Fruit fly (Drosophila melanogaster) whole organism, embryonic: ENCODE measurements around the gene TRAM.

Experiments used
- Aef1 ChIP-seq: fragments of 200-800 bp; sonication (Bioruptor generic); IDR thresholded peaks from 3 replicates; pipeline ENCODE4 v1.3.6; 2022; ENCODE audit warnings: missing biosample characterization, missing genetic modification characterization
- Bdp1 ChIP-seq: fragments of 200-800 bp; sonication (Bioruptor generic); optimal IDR thresholded peaks from 3 replicates; lab custom pipeline; 2016; ENCODE audit warnings: missing biosample characterization, missing genetic modification characterization
- CG12071 ChIP-seq: fragments of 200-800 bp; sonication (Bioruptor generic); optimal IDR thresholded peaks from 3 replicates; lab custom pipeline; 2018; ENCODE audit warnings: missing biosample characterization, mild to moderate bottlenecking, missing genetic modification characterization
- CG14667 ChIP-seq: fragments of 200-800 bp; sonication (Bioruptor generic); IDR thresholded peaks from 2 replicates; pipeline ENCODE4 v1.3.6; 2022; ENCODE audit warnings: missing biosample characterization, missing genetic modification characterization
- CG14965 ChIP-seq: fragments of 200-800 bp; sonication (Bioruptor generic); optimal IDR thresholded peaks from 2 replicates; lab custom pipeline; 2016; ENCODE audit warnings: missing biosample characterization, missing genetic modification characterization, borderline replicate concordance
- CG15479 ChIP-seq: fragments of 200-800 bp; sonication (Bioruptor generic); optimal IDR thresholded peaks from 3 replicates; lab custom pipeline; 2019; ENCODE audit warnings: missing biosample characterization, mild to moderate bottlenecking, missing genetic modification characterization, moderate library complexity
- CG16863 ChIP-seq: fragments of 200-800 bp; sonication (Bioruptor generic); optimal IDR thresholded peaks from 3 replicates; lab custom pipeline; 2016; ENCODE audit warnings: missing biosample characterization, missing genetic modification characterization
- CG17359 ChIP-seq: fragments of 200-800 bp; sonication (Bioruptor generic); optimal IDR thresholded peaks from 3 replicates; lab custom pipeline; 2018; ENCODE audit warnings: missing biosample characterization, mild to moderate bottlenecking, missing genetic modification characterization, moderate library complexity
- CG18262 ChIP-seq: fragments of 200-800 bp; optimal IDR thresholded peaks from 3 replicates; lab custom pipeline; 2019; ENCODE audit warnings: missing biosample characterization, mild to moderate bottlenecking, missing genetic modification characterization, moderate library complexity
- CG2120 ChIP-seq: fragments of 200-800 bp; sonication (Bioruptor generic); optimal IDR thresholded peaks from 3 replicates; lab custom pipeline; 2016; ENCODE audit warnings: missing biosample characterization, missing genetic modification characterization
- CG31441 ChIP-seq: fragments of 200-800 bp; sonication (Bioruptor generic); IDR thresholded peaks from 2 replicates; pipeline ENCODE4 v1.3.6; 2022; ENCODE audit warnings: missing biosample characterization, missing genetic modification characterization
- CG4820 ChIP-seq: fragments of 200-800 bp; sonication (Bioruptor generic); optimal IDR thresholded peaks from 3 replicates; lab custom pipeline; 2016; ENCODE audit warnings: missing biosample characterization, missing genetic modification characterization
- CG5245 ChIP-seq: fragments of 200-800 bp; sonication (Bioruptor generic); optimal IDR thresholded peaks from 3 replicates; lab custom pipeline; 2016; ENCODE audit warnings: missing biosample characterization, missing genetic modification characterization
- CG7271 ChIP-seq: fragments of 200-800 bp; sonication (Bioruptor generic); optimal IDR thresholded peaks from 2 replicates; lab custom pipeline; 2018; ENCODE audit warnings: missing biosample characterization, mild to moderate bottlenecking, missing genetic modification characterization, moderate library complexity
- CG7786 ChIP-seq: fragments of 200-800 bp; sonication (Bioruptor generic); optimal IDR thresholded peaks from 2 replicates; lab custom pipeline; 2016; ENCODE audit warnings: missing biosample characterization, missing genetic modification characterization
- CG7987 ChIP-seq: fragments of 200-800 bp; sonication (Bioruptor generic); optimal IDR thresholded peaks from 2 replicates; lab custom pipeline; 2018; ENCODE audit warnings: missing biosample characterization, mild to moderate bottlenecking, missing genetic modification characterization, moderate library complexity
- CG9215 ChIP-seq: fragments of 200-800 bp; sonication (Bioruptor generic); IDR thresholded peaks from 2 replicates; pipeline ENCODE4 v1.3.6; 2022; ENCODE audit warnings: missing biosample characterization, missing genetic modification characterization
- Dad ChIP-seq: fragments of 200-800 bp; sonication (Bioruptor generic); optimal IDR thresholded peaks from 3 replicates; lab custom pipeline; 2016; ENCODE audit warnings: missing biosample characterization, missing genetic modification characterization
- Dip3 ChIP-seq: fragments of 200-800 bp; sonication (Bioruptor generic); optimal IDR thresholded peaks from 3 replicates; lab custom pipeline; 2016; ENCODE audit warnings: missing biosample characterization, missing genetic modification characterization
- Dll ChIP-seq: fragments of 200-800 bp; sonication (Bioruptor generic); IDR thresholded peaks from 4 replicates; pipeline ENCODE4 v1.3.6; 2022; ENCODE audit warnings: missing biosample characterization, missing genetic modification characterization; ENCODE audit not compliant: partially characterized antibody
- Hand ChIP-seq: fragments of 200-800 bp; sonication (Bioruptor generic); optimal IDR thresholded peaks from 2 replicates; lab custom pipeline; 2017; ENCODE audit warnings: mild to moderate bottlenecking, missing biosample characterization, missing genetic modification reagents, missing genetic modification characterization
- HmgD ChIP-seq: fragments of 200-800 bp; sonication (Bioruptor generic); optimal IDR thresholded peaks from 3 replicates; lab custom pipeline; 2016; ENCODE audit warnings: missing biosample characterization, missing genetic modification characterization
- Hmx ChIP-seq: fragments of 200-800 bp; sonication (Bioruptor generic); optimal IDR thresholded peaks from 2 replicates; lab custom pipeline; 2016; ENCODE audit warnings: missing biosample characterization, missing genetic modification characterization
- PHDP ChIP-seq: fragments of 200-800 bp; sonication (Bioruptor generic); optimal IDR thresholded peaks from 3 replicates; lab custom pipeline; 2018; ENCODE audit warnings: missing biosample characterization, mild to moderate bottlenecking, missing genetic modification characterization, moderate library complexity
- Pdp1 ChIP-seq, 2 experiments: fragments of 200-800 bp; sonication (Bioruptor generic); optimal IDR thresholded peaks; 3 replicates each; lab custom pipeline; 2016; ENCODE audit warnings: missing biosample characterization in 2 of 2, missing genetic modification characterization in 2 of 2, mild to moderate bottlenecking in 1 of 2, moderate library complexity in 1 of 2
- Stat92E ChIP-seq, 3 experiments: fragments of >200 bp in 2 of 3; fragments of 200-800 bp in 1 of 3; sonication (Bioruptor generic) in 1 of 3; optimal IDR thresholded peaks; 2 replicates each; lab custom pipeline; 2017 to 2019; ENCODE audit warnings: missing biosample characterization in 3 of 3, missing genetic modification characterization in 3 of 3, mild to moderate bottlenecking in 1 of 3, moderate library complexity in 1 of 3
- TFAM ChIP-seq: fragments of 200-800 bp; sonication (Bioruptor generic); optimal IDR thresholded peaks from 2 replicates; lab custom pipeline; 2017; ENCODE audit warnings: missing biosample characterization, missing genetic modification characterization, inconsistent platforms
- Taf1 ChIP-seq: fragments of 200-800 bp; sonication (Bioruptor generic); IDR thresholded peaks from 2 replicates; pipeline ENCODE4 v1.3.6; 2022; ENCODE audit warnings: missing biosample characterization, missing genetic modification characterization
- Xrp1 ChIP-seq: fragments of 200-800 bp; sonication (Bioruptor generic); IDR thresholded peaks from 2 replicates; pipeline ENCODE4 v1.3.6; 2022; ENCODE audit warnings: missing biosample characterization, missing genetic modification characterization
- bcd ChIP-seq: fragments of 200-800 bp; sonication (Bioruptor generic); optimal IDR thresholded peaks from 2 replicates; lab custom pipeline; 2017; ENCODE audit warnings: missing biosample characterization, mild to moderate bottlenecking, missing genetic modification characterization
- cato ChIP-seq: fragments of 200-800 bp; sonication (Bioruptor generic); optimal IDR thresholded peaks from 2 replicates; lab custom pipeline; 2016; ENCODE audit warnings: missing biosample characterization, missing genetic modification characterization, borderline replicate concordance
- crp ChIP-seq, 2 experiments: fragments of 200-800 bp; sonication (Bioruptor generic); optimal IDR thresholded peaks; 2 replicates in 1 of 2; 3 replicates in 1 of 2; lab custom pipeline; 2017; ENCODE audit warnings: missing biosample characterization in 2 of 2, missing genetic modification characterization in 2 of 2, mild to moderate bottlenecking in 1 of 2, moderate library complexity in 1 of 2
- da ChIP-seq: fragments of 200-800 bp; sonication (Bioruptor generic); optimal IDR thresholded peaks from 2 replicates; lab custom pipeline; 2016; ENCODE audit warnings: missing biosample characterization, missing genetic modification characterization
- danr ChIP-seq: fragments of 200-800 bp; sonication (Bioruptor generic); IDR thresholded peaks from 2 replicates; pipeline ENCODE4 v1.3.6; 2022; ENCODE audit warnings: missing biosample characterization, missing genetic modification characterization
- exex ChIP-seq: fragments of 200-800 bp; sonication (Bioruptor generic); optimal IDR thresholded peaks from 4 replicates; lab custom pipeline; 2018; ENCODE audit warnings: missing biosample characterization, mild to moderate bottlenecking, missing genetic modification characterization, moderate library complexity
- fd3F ChIP-seq: fragments of 200-800 bp; sonication (Bioruptor generic); optimal IDR thresholded peaks from 2 replicates; lab custom pipeline; 2018; ENCODE audit warnings: missing biosample characterization, mild to moderate bottlenecking, missing genetic modification characterization, moderate library complexity
- fd64A ChIP-seq: fragments of 200-800 bp; sonication (Bioruptor generic); optimal IDR thresholded peaks from 3 replicates; lab custom pipeline; 2018; ENCODE audit warnings: missing biosample characterization, mild to moderate bottlenecking, missing genetic modification characterization
- gsb-n ChIP-seq: fragments of 200-800 bp; sonication (Bioruptor generic); optimal IDR thresholded peaks from 3 replicates; lab custom pipeline; 2018; ENCODE audit warnings: missing biosample characterization, mild to moderate bottlenecking, missing genetic modification characterization
- pita ChIP-seq: fragments of 200-800 bp; sonication (Bioruptor generic); optimal IDR thresholded peaks from 2 replicates; lab custom pipeline; 2017; ENCODE audit warnings: missing biosample characterization, mild to moderate bottlenecking, missing genetic modification characterization
- pros ChIP-seq: fragments of 200-800 bp; sonication (Bioruptor generic); optimal IDR thresholded peaks from 3 replicates; lab custom pipeline; 2019; ENCODE audit warnings: missing biosample characterization, mild to moderate bottlenecking, missing genetic modification characterization, moderate library complexity
- rib ChIP-seq: fragments of 200-800 bp; sonication (Bioruptor generic); IDR thresholded peaks from 2 replicates; pipeline ENCODE4 v1.3.6; 2022; ENCODE audit warnings: missing biosample characterization, missing genetic modification characterization
- row ChIP-seq: fragments of 200-800 bp; sonication (Bioruptor generic); IDR thresholded peaks from 3 replicates; pipeline ENCODE4 v1.3.6; 2022; ENCODE audit warnings: missing biosample characterization, missing genetic modification characterization
- sqz ChIP-seq: fragments of 200-800 bp; sonication (Bioruptor generic); optimal IDR thresholded peaks from 3 replicates; lab custom pipeline; 2018; ENCODE audit warnings: missing biosample characterization, mild to moderate bottlenecking, missing genetic modification characterization
- toy ChIP-seq: fragments of 200-800 bp; sonication (Bioruptor generic); IDR thresholded peaks from 2 replicates; pipeline ENCODE4 v1.3.6; 2022; ENCODE audit warnings: missing biosample characterization, missing genetic modification characterization
- trem ChIP-seq: fragments of 200-800 bp; optimal IDR thresholded peaks from 3 replicates; lab custom pipeline; 2019; ENCODE audit warnings: missing biosample characterization, mild to moderate bottlenecking, missing genetic modification characterization, moderate library complexity
- trh ChIP-seq: fragments of 200-800 bp; sonication (Bioruptor generic); optimal IDR thresholded peaks from 2 replicates; lab custom pipeline; 2016; ENCODE audit warnings: missing biosample characterization, missing genetic modification characterization
- ttk ChIP-seq: fragments of 200-800 bp; sonication (Bioruptor generic); IDR thresholded peaks from 2 replicates; pipeline ENCODE4 v2.1.2; 2022; ENCODE audit warnings: missing biosample characterization, missing genetic modification characterization
- vnd ChIP-seq: fragments of 200-800 bp; sonication (Bioruptor generic); IDR thresholded peaks from 3 replicates; pipeline ENCODE4 v1.3.6; 2022; ENCODE audit warnings: missing biosample characterization, missing genetic modification characterization; ENCODE audit not compliant: partially characterized antibody
- wek ChIP-seq: fragments of 200-800 bp; sonication (Bioruptor generic); optimal IDR thresholded peaks from 3 replicates; lab custom pipeline; 2018; ENCODE audit warnings: missing biosample characterization, mild to moderate bottlenecking, missing genetic modification characterization, moderate library complexity

Gene TRAM

DNA sequence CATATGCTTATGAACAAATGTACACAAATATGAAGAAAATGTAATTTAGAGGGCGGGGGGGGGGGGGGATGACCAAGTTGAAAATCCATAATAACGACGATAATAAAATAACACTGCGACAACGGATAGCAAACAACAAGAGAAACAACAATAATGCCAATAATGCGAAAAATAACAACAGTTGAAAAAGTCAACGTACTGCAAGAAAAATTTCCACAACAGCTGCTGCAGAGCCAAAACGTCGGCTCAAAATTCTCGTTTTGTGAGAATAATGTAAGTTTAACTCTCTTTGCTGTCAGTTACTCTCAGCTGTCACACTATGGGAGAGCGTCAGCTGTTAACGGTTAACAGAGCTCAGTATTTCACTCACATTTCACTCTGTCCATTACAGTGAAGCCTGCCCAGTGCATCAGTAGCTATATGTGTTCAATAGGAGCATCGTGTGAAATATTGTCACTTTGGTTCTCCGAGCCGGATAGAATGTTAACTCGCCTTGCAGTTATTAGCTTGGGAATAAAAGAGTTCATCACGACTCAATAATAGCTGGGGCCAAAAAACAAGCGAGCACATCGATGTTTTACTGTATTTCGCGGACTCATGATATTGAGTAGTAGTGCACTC, 34.2 kb upstream of the TRAM start (continued):
- TF ChIP-seq Stat92E (GFP tag; optimal IDR thresholded peaks at IDR 0.05; lab: Kevin White, UChicago) (no peak), vnd (GFP tag; lab: Robert Waterston, UW) (no peak), CG9215 (GFP tag; lab: Robert Waterston, UW) (peak; percentile 59), PHDP (tag; lab: Kevin White, UChicago) (peak; percentile 85), wek (GFP tag; lab: Kevin White, UChicago) (peak; percentile 53), Dad (GFP tag; lab: Kevin White, UChicago) (peak; percentile 69), Dll (no peak), Pdp1 (GFP tag; optimal IDR thresholded peaks at IDR 0.05; lab: Kevin White, UChicago) (peak; percentile 71 to 87), CG15479 (GFP tag; lab: Kevin White, UChicago) (no peak), trem (tag; lab: Kevin White, UChicago) (peak; percentile 52), CG14667 (peak; percentile 37; the same call in 1 of the 2 replicates), pros (GFP tag; lab: Kevin White, UChicago) (no peak), CG14965 (GFP tag; lab: Kevin White, UChicago) (no peak), Hmx (GFP tag; lab: Kevin White, UChicago) (no peak), CG5245 (GFP tag; lab: Kevin White, UChicago) (peak; percentile 43), TFAM (GFP tag; lab: Kevin White, UChicago) (no peak), Bdp1 (GFP tag; lab: Kevin White, UChicago) (peak; percentile 60), CG7987 (GFP tag; lab: Kevin White, UChicago) (peak; percentile 29), Hand (GFP tag; lab: Kevin White, UChicago) (peak; percentile 62), CG2120 (GFP tag; lab: Kevin White, UChicago) (peak; percentile 82), ttk (peak; percentile 83), bcd (peak; percentile 63), fd3F (GFP tag; lab: Kevin White, UChicago) (peak; percentile 72), HmgD (GFP tag; lab: Kevin White, UChicago) (peak; percentile 53), rib (GFP tag; lab: Robert Waterston, UW) (peak; percentile 61; the same call in 1 of the 2 replicates), crp (GFP tag; optimal IDR thresholded peaks at IDR 0.05; lab: Kevin White, UChicago) (peak in 1 of 2 experiments; percentile 20), CG4820 (GFP tag; lab: Kevin White, UChicago) (peak; percentile 61), CG18262 (tag; lab: Kevin White, UChicago) (peak; percentile 76), Xrp1 (GFP tag; lab: Robert Waterston, UW) (peak; percentile 84), gsb-n (tag; lab: Kevin White, UChicago) (peak; percentile 56), Dip3 (GFP tag; lab: Kevin White, UChicago) (peak; percentile 62), CG12071 (GFP tag; lab: Kevin White, UChicago) (peak; percentile 88), da (GFP tag; lab: Kevin White, UChicago) (peak; percentile 29), fd64A (GFP tag; lab: Kevin White, UChicago) (peak; percentile 13), trh (GFP tag; lab: Kevin White, UChicago) (no peak), CG16863 (GFP tag; lab: Kevin White, UChicago) (peak; percentile 60), danr (GFP tag; lab: Robert Waterston, UW) (peak; percentile 66), CG7271 (tag; lab: Kevin White, UChicago) (no peak), toy (GFP tag; lab: Robert Waterston, UW) (no peak), exex (tag; lab: Kevin White, UChicago) (no peak), pita (GFP tag; lab: Kevin White, UChicago) (no peak), sqz (peak; percentile 51), row (GFP tag; lab: Robert Waterston, UW) (peak; percentile 95), CG17359 (tag; lab: Kevin White, UChicago) (peak; percentile 82), cato (peak; percentile 60), CG31441 (GFP tag; lab: Robert Waterston, UW) (peak; percentile 79), Taf1 (GFP tag; lab: Robert Waterston, UW) (0 out of 2 replicates have a peak, but pooled peaks have one; percentile 34), Aef1 (GFP tag; lab: Robert Waterston, UW) (peak; percentile 73), CG7786 (GFP tag; lab: Kevin White, UChicago) (peak; percentile 78)
